Worm (Caenorhabditis elegans) whole organism, L4/young adult: ENCODE results near the gene K02D3.2.

Source experiments
- W03F9.2 ChIP-seq: fragments of 150-350 bp; optimal IDR thresholded peaks from 2 replicates; lab custom pipeline; 2014; ENCODE audit warnings: missing biosample characterization, missing genetic modification characterization
- dao-5 ChIP-seq: sonication (generic microtip); optimal IDR thresholded peaks from 2 replicates; lab custom pipeline; 2016; ENCODE audit warnings: missing genotype, missing genetic modification characterization, moderate library complexity, missing compliant biosample characterization

ce11 chrX:13687655-13688054, 24.2 kb downstream of the K02D3.2 start, which contains the start of gene adm-2:
- TF ChIP-seq dao-5 = no peak
- TF ChIP-seq W03F9.2 (tag; lab: Kevin White, UChicago) = no peak
